Fruit fly (Drosophila melanogaster) whole organism, embryonic: ENCODE results near the gene zetaCOP.

ENCODE experiments used
- BtbVII ChIP-seq: fragments of 200-800 bp; sonication (Bioruptor generic); optimal IDR thresholded peaks from 3 replicates; lab custom pipeline; 2017; ENCODE audit warnings: missing biosample characterization, mild to moderate bottlenecking, missing genetic modification characterization
- Bteb2 ChIP-seq: fragments of 200-800 bp; sonication (Bioruptor generic); optimal IDR thresholded peaks from 2 replicates; lab custom pipeline; 2016; ENCODE audit warnings: missing biosample characterization, missing genetic modification characterization
- CG10209 ChIP-seq: fragments of 200-800 bp; sonication (Bioruptor generic); optimal IDR thresholded peaks from 3 replicates; lab custom pipeline; 2017; ENCODE audit warnings: missing biosample characterization, mild to moderate bottlenecking, missing genetic modification characterization, missing genetic modification reagents
- CG10274 ChIP-seq: fragments of 200-800 bp; sonication (Bioruptor generic); optimal IDR thresholded peaks from 3 replicates; lab custom pipeline; 2017; ENCODE audit warnings: missing biosample characterization, mild to moderate bottlenecking, missing genetic modification characterization
- CG10321 ChIP-seq: fragments of 200-800 bp; sonication (Bioruptor generic); IDR thresholded peaks from 2 replicates; pipeline ENCODE4 v1.3.6; 2022; ENCODE audit warnings: missing biosample characterization, missing genetic modification characterization
- CG11560 ChIP-seq: fragments of 200-800 bp; sonication (Bioruptor generic); IDR thresholded peaks from 3 replicates; pipeline ENCODE4 v1.3.6; 2022; ENCODE audit warnings: missing biosample characterization, missing genetic modification characterization
- CG12236 ChIP-seq: fragments of 200-800 bp; sonication (Bioruptor generic); optimal IDR thresholded peaks from 2 replicates; lab custom pipeline; 2016; ENCODE audit warnings: missing biosample characterization, missing genetic modification characterization
- CG15073 ChIP-seq: fragments of 200-800 bp; sonication (Bioruptor generic); optimal IDR thresholded peaks from 2 replicates; lab custom pipeline; 2016; ENCODE audit warnings: missing biosample characterization, missing genetic modification characterization
- CG16815 ChIP-seq: fragments of 200-800 bp; sonication (Bioruptor generic); optimal IDR thresholded peaks from 3 replicates; lab custom pipeline; 2017; ENCODE audit warnings: missing biosample characterization, mild to moderate bottlenecking, missing genetic modification characterization
- CG17359 ChIP-seq: fragments of 200-800 bp; sonication (Bioruptor generic); optimal IDR thresholded peaks from 3 replicates; lab custom pipeline; 2018; ENCODE audit warnings: missing biosample characterization, mild to moderate bottlenecking, missing genetic modification characterization, moderate library complexity
- CG3163 ChIP-seq: fragments of 200-800 bp; sonication (Bioruptor generic); optimal IDR thresholded peaks from 3 replicates; lab custom pipeline; 2016; ENCODE audit warnings: missing biosample characterization, missing genetic modification characterization
- CG3995 ChIP-seq: fragments of 200-800 bp; sonication (Bioruptor generic); optimal IDR thresholded peaks from 3 replicates; lab custom pipeline; 2016; ENCODE audit warnings: missing biosample characterization, missing genetic modification characterization
- CG4328 ChIP-seq: fragments of 200-800 bp; sonication (Bioruptor generic); optimal IDR thresholded peaks from 3 replicates; lab custom pipeline; 2017; ENCODE audit warnings: missing biosample characterization, missing genetic modification reagents, missing genetic modification characterization
- CG4820 ChIP-seq: fragments of 200-800 bp; sonication (Bioruptor generic); optimal IDR thresholded peaks from 3 replicates; lab custom pipeline; 2016; ENCODE audit warnings: missing biosample characterization, missing genetic modification characterization
- CG5245 ChIP-seq: fragments of 200-800 bp; sonication (Bioruptor generic); optimal IDR thresholded peaks from 3 replicates; lab custom pipeline; 2016; ENCODE audit warnings: missing biosample characterization, missing genetic modification characterization
- CG6765 ChIP-seq: fragments of 200-800 bp; sonication (Bioruptor generic); optimal IDR thresholded peaks from 3 replicates; lab custom pipeline; 2017; ENCODE audit warnings: missing biosample characterization, mild to moderate bottlenecking, missing genetic modification characterization
- CG8765 ChIP-seq: fragments of 200-800 bp; sonication (Bioruptor generic); IDR thresholded peaks from 2 replicates; pipeline ENCODE4 v1.3.6; 2022; ENCODE audit warnings: missing biosample characterization, missing genetic modification characterization
- CrebB ChIP-seq: fragments of 200-800 bp; sonication (Bioruptor generic); optimal IDR thresholded peaks from 3 replicates; lab custom pipeline; 2018; ENCODE audit warnings: missing biosample characterization, mild to moderate bottlenecking, missing genetic modification characterization
- Dip2 ChIP-seq: fragments of 200-800 bp; sonication (Bioruptor generic); IDR thresholded peaks from 2 replicates; pipeline ENCODE4 v1.3.6; 2022; ENCODE audit warnings: missing biosample characterization, missing genetic modification characterization
- Doc2 ChIP-seq: fragments of 200-800 bp; sonication (Bioruptor generic); IDR thresholded peaks from 2 replicates; pipeline ENCODE4 v1.3.6; 2022; ENCODE audit warnings: missing biosample characterization, missing genetic modification characterization
- Fer3 ChIP-seq: fragments of 200-800 bp; sonication (Bioruptor generic); optimal IDR thresholded peaks from 2 replicates; lab custom pipeline; 2018; ENCODE audit warnings: missing biosample characterization, mild to moderate bottlenecking, missing genetic modification characterization, moderate library complexity
- HLH4C ChIP-seq: fragments of 200-800 bp; sonication (Bioruptor generic); IDR thresholded peaks from 3 replicates; pipeline ENCODE4 v1.3.6; 2022; ENCODE audit warnings: missing biosample characterization, missing genetic modification characterization; ENCODE audit not compliant: partially characterized antibody
- Hmr ChIP-seq: fragments of 200-800 bp; sonication (Bioruptor generic); optimal IDR thresholded peaks from 3 replicates; lab custom pipeline; 2017; ENCODE audit warnings: mild to moderate bottlenecking, missing biosample characterization, missing genetic modification reagents, missing genetic modification characterization
- Hr78 ChIP-seq, 2 experiments: fragments of 200-800 bp in 1 of 2; fragments of >200 bp in 1 of 2; sonication (Bioruptor generic) in 1 of 2; optimal IDR thresholded peaks; 2 replicates each; lab custom pipeline; 2017 to 2019; ENCODE audit warnings: missing biosample characterization in 2 of 2, missing genetic modification characterization in 2 of 2, mild to moderate bottlenecking in 1 of 2, moderate library complexity in 1 of 2
- Lhr ChIP-seq: fragments of 200-800 bp; sonication (Bioruptor generic); optimal IDR thresholded peaks from 3 replicates; lab custom pipeline; 2017; ENCODE audit warnings: mild to moderate bottlenecking, missing biosample characterization, missing genetic modification reagents, missing genetic modification characterization
- Sox102F ChIP-seq: fragments of 200-800 bp; sonication (Bioruptor generic); optimal IDR thresholded peaks from 2 replicates; lab custom pipeline; 2018; ENCODE audit warnings: missing biosample characterization, mild to moderate bottlenecking, missing genetic modification characterization, moderate library complexity
- Sry-β ChIP-seq: fragments of 200-800 bp; sonication (Bioruptor generic); optimal IDR thresholded peaks from 2 replicates; lab custom pipeline; 2018; ENCODE audit warnings: missing biosample characterization, mild to moderate bottlenecking, missing genetic modification characterization, moderate library complexity
- abd-A ChIP-seq: fragments of 200-800 bp; sonication (Bioruptor generic); optimal IDR thresholded peaks from 3 replicates; lab custom pipeline; 2019; ENCODE audit warnings: missing biosample characterization, mild to moderate bottlenecking, missing genetic modification characterization, moderate library complexity
- bowl ChIP-seq: fragments of 200-800 bp; sonication (Bioruptor generic); IDR thresholded peaks from 2 replicates; pipeline ENCODE4 v1.3.6; 2022; ENCODE audit warnings: missing biosample characterization, missing genetic modification characterization
- cato ChIP-seq: fragments of 200-800 bp; sonication (Bioruptor generic); optimal IDR thresholded peaks from 2 replicates; lab custom pipeline; 2016; ENCODE audit warnings: missing biosample characterization, missing genetic modification characterization, borderline replicate concordance
- chif ChIP-seq, 2 experiments: fragments of 200-800 bp; sonication (Bioruptor generic); optimal IDR thresholded peaks; 3 replicates each; lab custom pipeline; 2016; ENCODE audit warnings: missing biosample characterization in 2 of 2, missing genetic modification characterization in 2 of 2
- ems ChIP-seq: fragments of 200-800 bp; sonication (Bioruptor generic); optimal IDR thresholded peaks from 3 replicates; lab custom pipeline; 2016; ENCODE audit warnings: missing biosample characterization, missing genetic modification characterization
- esg ChIP-seq: fragments of 200-800 bp; sonication (Bioruptor generic); conservative IDR thresholded peaks from 2 replicates; pipeline ENCODE4 v1.3.6; 2022; ENCODE audit warnings: missing biosample characterization, missing genetic modification characterization
- gcm ChIP-seq: fragments of 200-800 bp; sonication (Bioruptor generic); optimal IDR thresholded peaks from 2 replicates; lab custom pipeline; 2019; ENCODE audit warnings: missing biosample characterization, mild to moderate bottlenecking, missing genetic modification characterization, moderate library complexity
- gro ChIP-seq: fragments of 200-800 bp; sonication (Bioruptor generic); optimal IDR thresholded peaks from 2 replicates; lab custom pipeline; 2016; ENCODE audit warnings: missing biosample characterization, missing genetic modification characterization
- hkb ChIP-seq, 2 experiments: fragments of 200-800 bp in 1 of 2; fragments of >200 bp in 1 of 2; sonication (Bioruptor generic) in 1 of 2; IDR thresholded peaks in 1 of 2; optimal IDR thresholded peaks in 1 of 2; 2 replicates each; pipeline versions ENCODE4 v1.3.6 to Lab custom; 2017 to 2022; ENCODE audit warnings: missing biosample characterization in 1 of 2, missing genetic modification characterization in 1 of 2
- lab ChIP-seq: fragments of 200-800 bp; sonication (Bioruptor generic); optimal IDR thresholded peaks from 3 replicates; lab custom pipeline; 2017; ENCODE audit warnings: missing biosample characterization, missing genetic modification characterization, mild to moderate bottlenecking, moderate library complexity, missing genetic modification reagents
- nau ChIP-seq: fragments of 200-800 bp; sonication (Bioruptor generic); optimal IDR thresholded peaks from 3 replicates; lab custom pipeline; 2017; ENCODE audit warnings: missing biosample characterization, mild to moderate bottlenecking, missing genetic modification characterization, missing genetic modification reagents
- nerfin-1 ChIP-seq: fragments of 200-800 bp; sonication (Bioruptor generic); optimal IDR thresholded peaks from 3 replicates; lab custom pipeline; 2019; ENCODE audit warnings: missing biosample characterization, mild to moderate bottlenecking, missing genetic modification characterization, moderate library complexity
- odd ChIP-seq: fragments of 200-800 bp; sonication (Bioruptor generic); optimal IDR thresholded peaks from 2 replicates; lab custom pipeline; 2017; ENCODE audit warnings: missing biosample characterization, mild to moderate bottlenecking, missing genetic modification characterization
- pho ChIP-seq: fragments of 200-800 bp; sonication (Bioruptor generic); optimal IDR thresholded peaks from 2 replicates; lab custom pipeline; 2016; ENCODE audit warnings: missing biosample characterization, missing genetic modification characterization
- ro ChIP-seq: fragments of 200-800 bp; sonication (Bioruptor generic); IDR thresholded peaks from 2 replicates; pipeline ENCODE4 v1.3.6; 2022; ENCODE audit warnings: missing biosample characterization, missing genetic modification characterization
- scrt ChIP-seq: fragments of 200-800 bp; sonication (Bioruptor generic); optimal IDR thresholded peaks from 2 replicates; lab custom pipeline; 2018; ENCODE audit warnings: missing biosample characterization, mild to moderate bottlenecking, missing genetic modification characterization, moderate library complexity
- sd ChIP-seq: fragments of 200-800 bp; sonication (Bioruptor generic); optimal IDR thresholded peaks from 3 replicates; lab custom pipeline; 2018; ENCODE audit warnings: missing biosample characterization, mild to moderate bottlenecking, missing genetic modification characterization, moderate library complexity
- stwl ChIP-seq: fragments of 200-800 bp; sonication (Bioruptor generic); optimal IDR thresholded peaks from 3 replicates; lab custom pipeline; 2018; ENCODE audit warnings: missing biosample characterization, mild to moderate bottlenecking, missing genetic modification characterization, moderate library complexity
- tio ChIP-seq: fragments of 200-800 bp; sonication (Bioruptor generic); optimal IDR thresholded peaks from 2 replicates; lab custom pipeline; 2017; ENCODE audit warnings: missing biosample characterization, missing genetic modification characterization, inconsistent platforms
- tll ChIP-seq, 2 experiments: fragments of 200-800 bp in 1 of 2; fragments of >200 bp in 1 of 2; sonication (Bioruptor generic) in 1 of 2; optimal IDR thresholded peaks; 2 replicates each; lab custom pipeline; 2017 to 2019; ENCODE audit warnings: missing biosample characterization in 2 of 2, missing genetic modification characterization in 2 of 2, mild to moderate bottlenecking in 1 of 2, moderate library complexity in 1 of 2
- trh ChIP-seq: fragments of 200-800 bp; sonication (Bioruptor generic); optimal IDR thresholded peaks from 2 replicates; lab custom pipeline; 2016; ENCODE audit warnings: missing biosample characterization, missing genetic modification characterization
- zfh1 ChIP-seq: fragments of 200-800 bp; sonication (Bioruptor generic); IDR thresholded peaks from 3 replicates; pipeline ENCODE4 v1.3.6; 2022; ENCODE audit warnings: missing biosample characterization, missing genetic modification characterization

The zetaCOP gene

dm6 chr3L:16642088-16642507, 31.3 kb downstream of the zetaCOP start (continued):
- peak; percentile 49 for TF ChIP-seq cato (GFP tag; lab: Kevin White, UChicago)
- no peak for TF ChIP-seq CG11560 (tag; lab: Robert Waterston, UW)
- TF ChIP-seq gro, result no peak
- peak; percentile 55 for TF ChIP-seq CG10209
- peak; percentile 62 for TF ChIP-seq CG17359 (tag; lab: Kevin White, UChicago)
- TF ChIP-seq Bteb2 (GFP tag; lab: Kevin White, UChicago), result no peak
- peak; percentile 15 for TF ChIP-seq CG15073 (GFP tag; lab: Kevin White, UChicago)
- no peak for TF ChIP-seq Doc2
- TF ChIP-seq lab (GFP tag; lab: Kevin White, UChicago), result peak; percentile 7
- peak; percentile 48 for TF ChIP-seq CG4820 (GFP tag; lab: Kevin White, UChicago)
- TF ChIP-seq CG12236 (GFP tag; lab: Kevin White, UChicago), result no peak
- TF ChIP-seq Fer3 (tag; lab: Kevin White, UChicago), result no peak
- no peak for TF ChIP-seq HLH4C (GFP tag; lab: Robert Waterston, UW)
- TF ChIP-seq Lhr (GFP tag; lab: Kevin White, UChicago), result peak; percentile 31
- 0 out of 2 replicates have a peak, but pooled peaks have one; percentile 28 for TF ChIP-seq esg (GFP tag; lab: Robert Waterston, UW)
- TF ChIP-seq BtbVII (GFP tag; lab: Kevin White, UChicago), result no peak
- peak; percentile 53 for TF ChIP-seq tio
- no peak for TF ChIP-seq CG10321 (GFP tag; lab: Robert Waterston, UW)
- TF ChIP-seq gcm (GFP tag; lab: Kevin White, UChicago), result peak; percentile 4
- no peak for TF ChIP-seq CG8765 (GFP tag; lab: Robert Waterston, UW)
- no peak for TF ChIP-seq trh (GFP tag; lab: Kevin White, UChicago)
- peak; percentile 70 for TF ChIP-seq nerfin-1 (tag; lab: Kevin White, UChicago)
- peak; percentile 53 for TF ChIP-seq odd (GFP tag; lab: Kevin White, UChicago)
- no peak for TF ChIP-seq CrebB
- TF ChIP-seq Hmr (GFP tag; lab: Kevin White, UChicago), result no peak
- no peak for TF ChIP-seq stwl
- no peak for TF ChIP-seq CG3163
- TF ChIP-seq Sox102F (GFP tag; lab: Kevin White, UChicago), result peak; percentile 82
- no peak for TF ChIP-seq scrt (GFP tag; lab: Kevin White, UChicago)
- peak; percentile 39 for TF ChIP-seq CG4328
- no peak for TF ChIP-seq ro (GFP tag; lab: Robert Waterston, UW)
- no peak for TF ChIP-seq ems (GFP tag; lab: Kevin White, UChicago)
- no peak for TF ChIP-seq Sry-β (GFP tag; lab: Kevin White, UChicago)
- no peak for TF ChIP-seq hkb (optimal IDR thresholded peaks at IDR 0.05; lab: Kevin White, UChicago)
- peak; percentile 28; the same call in 1 of the 2 replicates for TF ChIP-seq hkb (GFP tag; IDR thresholded peaks at IDR 0.05; lab: Robert Waterston, UW)
- peak in 1 of 2 experiments; percentile 84 for TF ChIP-seq Hr78 (GFP tag; optimal IDR thresholded peaks at IDR 0.05; lab: Kevin White, UChicago)
- TF ChIP-seq pho (GFP tag; lab: Kevin White, UChicago), result no peak
- TF ChIP-seq zfh1 (GFP tag; lab: Robert Waterston, UW), result peak; percentile 63; the same call in 1 of the 3 replicates
- no peak for TF ChIP-seq sd (tag; lab: Kevin White, UChicago)
- peak; percentile 49 for TF ChIP-seq CG5245 (GFP tag; lab: Kevin White, UChicago)
- TF ChIP-seq nau (GFP tag; lab: Kevin White, UChicago), result peak; percentile 34
- TF ChIP-seq tll (GFP tag; optimal IDR thresholded peaks at IDR 0.05; lab: Kevin White, UChicago), result no peak
- TF ChIP-seq CG16815 (GFP tag; lab: Kevin White, UChicago), result peak; percentile 54
- TF ChIP-seq CG3995 (GFP tag; lab: Kevin White, UChicago), result no peak
- no peak for TF ChIP-seq bowl (GFP tag; lab: Robert Waterston, UW)
- TF ChIP-seq Dip2, result no peak
- TF ChIP-seq CG10274, result no peak
- peak; percentile 33 to 66 for TF ChIP-seq chif (GFP tag; optimal IDR thresholded peaks at IDR 0.05; lab: Kevin White, UChicago)
- no peak for TF ChIP-seq CG6765
- no peak for TF ChIP-seq abd-A (tag; lab: Kevin White, UChicago)
